Fruit fly (Drosophila melanogaster): Measurements from ENCODE around the gene CG15042.
A peak's percentile ranks its signal among the peaks of the same experiment; 100 is the strongest.

Gene CG15042

dm6 chrX:18522395-18523104 is 5.5 kb downstream of the CG15042 start, which contains the start of gene CG6481 (continued):
- no peak for TF ChIP-seq CG10565 (GFP tag; optimal IDR thresholded peaks at IDR 0.05)
- no peak for TF ChIP-seq CG6175 (GFP tag; IDR thresholded peaks at IDR 0.05)
- peak; percentile 17 for TF ChIP-seq Blimp-1 (GFP tag; optimal IDR thresholded peaks at IDR 0.05)
- TF ChIP-seq D19A (tag; optimal IDR thresholded peaks at IDR 0.05) = peak; percentile 7
- TF ChIP-seq zen (tag; optimal IDR thresholded peaks at IDR 0.05) = no peak
- TF ChIP-seq CG14710 (tag; optimal IDR thresholded peaks at IDR 0.05) = peak; percentile 12
- peak in 1 of 3 experiments; percentile 19 for TF ChIP-seq lola (GFP tag; optimal IDR thresholded peaks at IDR 0.05)
- TF ChIP-seq CG11093 (GFP tag; IDR thresholded peaks at IDR 0.05) = no peak
- TF ChIP-seq yki (optimal IDR thresholded peaks at IDR 0.05) = no peak
- TF ChIP-seq CG17328 (GFP tag; IDR thresholded peaks at IDR 0.05) = no peak
- no peak for TF ChIP-seq jigr1 (GFP tag; IDR thresholded peaks at IDR 0.05)
- TF ChIP-seq sens (GFP tag) = peak; percentile 68
- TF ChIP-seq dmrt11E (tag; optimal IDR thresholded peaks at IDR 0.05) = peak; percentile 34
- no peak for TF ChIP-seq Asciz (GFP tag; optimal IDR thresholded peaks at IDR 0.05)
- no peak for TF ChIP-seq Lpt (GFP tag; optimal IDR thresholded peaks at IDR 0.05)
- peak; percentile 32 for TF ChIP-seq CG10979 (tag; optimal IDR thresholded peaks at IDR 0.05)
- TF ChIP-seq ftz-f1 (GFP tag; optimal IDR thresholded peaks at IDR 0.05) = no peak
- no peak for TF ChIP-seq fd102C (GFP tag; optimal IDR thresholded peaks at IDR 0.05)
- peak in 1 of 2 experiments; percentile 22 for TF ChIP-seq bsh (GFP tag; optimal IDR thresholded peaks at IDR 0.05)
- no peak for TF ChIP-seq cwo (GFP tag; optimal IDR thresholded peaks at IDR 0.05)
- TF ChIP-seq CG8765 (GFP tag; IDR thresholded peaks at IDR 0.05) = no peak
- TF ChIP-seq org-1 (GFP tag; optimal IDR thresholded peaks at IDR 0.05) = no peak
- no peak for TF ChIP-seq CG18619 (GFP tag; optimal IDR thresholded peaks at IDR 0.05)
- no peak for TF ChIP-seq Hr3 (GFP tag; optimal IDR thresholded peaks at IDR 0.05)
- no peak for TF ChIP-seq unpg (GFP tag; optimal IDR thresholded peaks at IDR 0.05)
- TF ChIP-seq ken (GFP tag; IDR thresholded peaks at IDR 0.05) = no peak
- TF ChIP-seq gem (tag; optimal IDR thresholded peaks at IDR 0.05) = peak; percentile 34
- no peak for TF ChIP-seq BEAF-32 (GFP tag; optimal IDR thresholded peaks at IDR 0.05)
- TF ChIP-seq Gsc (GFP tag; IDR thresholded peaks at IDR 0.05) = no peak
- TF ChIP-seq az2 (GFP tag; optimal IDR thresholded peaks at IDR 0.05) = no peak
- TF ChIP-seq ttk (GFP tag; IDR thresholded peaks at IDR 0.05) = no peak

- peak; percentile 61 for TF ChIP-seq CG8281 (tag; optimal IDR thresholded peaks at IDR 0.05)
- no peak for TF ChIP-seq Ets65A (GFP tag)
- TF ChIP-seq CG7271 (tag; optimal IDR thresholded peaks at IDR 0.05) = no peak
- no peak for TF ChIP-seq CG14667 (GFP tag; IDR thresholded peaks at IDR 0.05)
- peak; percentile 94 for TF ChIP-seq CG5180 (GFP tag; optimal IDR thresholded peaks at IDR 0.05)
- peak; percentile 37 for TF ChIP-seq Med (GFP tag)
- no peak for TF ChIP-seq D19A (tag; optimal IDR thresholded peaks at IDR 0.05)
- TF ChIP-seq Sin3A (optimal IDR thresholded peaks at IDR 0.05) = no peak
Observed at dm6 chrX:18520360-18520759, 7.7 kb downstream of the CG15042 start.

dm6 chrX:18517415-18517814 is 10.7 kb downstream of the CG15042 start:
- TF ChIP-seq Poxn (GFP tag; IDR thresholded peaks at IDR 0.05) = no peak
- peak; percentile 48; the same call in 1 of the 3 replicates for TF ChIP-seq dysf (GFP tag; IDR thresholded peaks at IDR 0.05)
- peak; percentile 53 for TF ChIP-seq CG8290 (GFP tag; optimal IDR thresholded peaks at IDR 0.05)
- TF ChIP-seq CG8290 (tag; optimal IDR thresholded peaks at IDR 0.05) = peak; percentile 19 to 78
- no peak for TF ChIP-seq Trl (optimal IDR thresholded peaks at IDR 0.05)
- TF ChIP-seq Trl (GFP tag; optimal IDR thresholded peaks at IDR 0.05) = peak; percentile 16
- TF ChIP-seq ara (GFP tag; IDR thresholded peaks at IDR 0.05) = peak; percentile 30; the same call in 1 of the 2 replicates
- TF ChIP-seq CG7372 (GFP tag; IDR thresholded peaks at IDR 0.05) = no peak
- peak; percentile 13 for TF ChIP-seq Sry-δ (GFP tag; optimal IDR thresholded peaks at IDR 0.05)
- peak; percentile 10 for TF ChIP-seq CG12391 (tag; optimal IDR thresholded peaks at IDR 0.05)
- TF ChIP-seq CG11504 (tag; optimal IDR thresholded peaks at IDR 0.05) = peak; percentile 65
- no peak for TF ChIP-seq HLH3B (GFP tag; IDR thresholded peaks at IDR 0.05)
- no peak for TF ChIP-seq CG10209 (GFP tag; optimal IDR thresholded peaks at IDR 0.05)
- peak; percentile 21 for TF ChIP-seq CG1602 (GFP tag; optimal IDR thresholded peaks at IDR 0.05)
